Fruit fly (Drosophila melanogaster) whole organism, embryonic: ENCODE results near the gene Cht2.

ENCODE experiments used
- Asciz ChIP-seq: fragments of 200-800 bp; sonication (Bioruptor generic); optimal IDR thresholded peaks from 2 replicates; lab custom pipeline; 2017; ENCODE audit warnings: missing biosample characterization, mild to moderate bottlenecking, missing genetic modification characterization, missing genetic modification reagents
- Bgb ChIP-seq: fragments of 200-800 bp; sonication (Bioruptor generic); IDR thresholded peaks from 2 replicates; pipeline ENCODE4 v1.3.6; 2022; ENCODE audit warnings: missing biosample characterization, missing genetic modification characterization; ENCODE audit not compliant: partially characterized antibody
- C15 ChIP-seq: fragments of 200-800 bp; sonication (Bioruptor generic); IDR thresholded peaks from 3 replicates; pipeline ENCODE4 v1.3.6; 2022; ENCODE audit warnings: missing biosample characterization, missing genetic modification characterization
- CG10274 ChIP-seq: fragments of 200-800 bp; sonication (Bioruptor generic); optimal IDR thresholded peaks from 3 replicates; lab custom pipeline; 2017; ENCODE audit warnings: missing biosample characterization, mild to moderate bottlenecking, missing genetic modification characterization
- CG10959 ChIP-seq: fragments of 200-800 bp; sonication (Bioruptor generic); IDR thresholded peaks from 2 replicates; pipeline ENCODE4 v1.3.6; 2022; ENCODE audit warnings: missing biosample characterization, missing genetic modification characterization
- CG12104 ChIP-seq: fragments of 200-800 bp; sonication (Bioruptor generic); optimal IDR thresholded peaks from 3 replicates; lab custom pipeline; 2016; ENCODE audit warnings: missing biosample characterization, missing genetic modification characterization
- CG12769 ChIP-seq: fragments of 200-800 bp; sonication (Bioruptor generic); optimal IDR thresholded peaks from 2 replicates; lab custom pipeline; 2019; ENCODE audit warnings: missing biosample characterization, mild to moderate bottlenecking, missing genetic modification characterization, moderate library complexity
- CG14014 ChIP-seq: fragments of 200-800 bp; sonication (Bioruptor generic); IDR thresholded peaks from 2 replicates; pipeline ENCODE4 v1.3.6; 2022; ENCODE audit warnings: missing biosample characterization, missing genetic modification characterization
- CG14050 ChIP-seq: fragments of 200-800 bp; sonication (Bioruptor generic); IDR thresholded peaks from 3 replicates; pipeline ENCODE4 v1.3.6; 2022; ENCODE audit warnings: missing biosample characterization, missing genetic modification characterization
- CG15269 ChIP-seq: fragments of 200-800 bp; sonication (Bioruptor generic); optimal IDR thresholded peaks from 2 replicates; lab custom pipeline; 2018; ENCODE audit warnings: missing biosample characterization, mild to moderate bottlenecking, missing genetic modification characterization, moderate library complexity
- CG17612 ChIP-seq: fragments of 200-800 bp; sonication (Bioruptor generic); IDR thresholded peaks from 2 replicates; pipeline ENCODE4 v1.3.6; 2022; ENCODE audit warnings: missing biosample characterization, missing genetic modification characterization
- CG17802 ChIP-seq: fragments of 200-800 bp; sonication (Bioruptor generic); optimal IDR thresholded peaks from 2 replicates; lab custom pipeline; 2018; ENCODE audit warnings: missing biosample characterization, mild to moderate bottlenecking, missing genetic modification characterization, moderate library complexity
- CG2712 ChIP-seq: fragments of 200-800 bp; optimal IDR thresholded peaks from 3 replicates; lab custom pipeline; 2019; ENCODE audit warnings: missing biosample characterization, mild to moderate bottlenecking, missing genetic modification characterization, moderate library complexity
- CG2875 ChIP-seq: fragments of 200-800 bp; sonication (Bioruptor generic); optimal IDR thresholded peaks from 2 replicates; lab custom pipeline; 2017; ENCODE audit warnings: missing biosample characterization, mild to moderate bottlenecking, missing genetic modification characterization, missing genetic modification reagents
- CG4360 ChIP-seq: fragments of 200-800 bp; sonication (Bioruptor generic); IDR thresholded peaks from 2 replicates; pipeline ENCODE4 v1.3.6; 2022; ENCODE audit warnings: missing biosample characterization, missing genetic modification characterization
- CG4617 ChIP-seq: fragments of 200-800 bp; sonication (Bioruptor generic); optimal IDR thresholded peaks from 3 replicates; lab custom pipeline; 2016; ENCODE audit warnings: missing biosample characterization, missing genetic modification characterization, borderline replicate concordance
- CG4730 ChIP-seq: fragments of 200-800 bp; sonication (Bioruptor generic); IDR thresholded peaks from 2 replicates; pipeline ENCODE4 v1.3.6; 2022; ENCODE audit warnings: missing biosample characterization, missing genetic modification characterization
- CG5180 ChIP-seq: fragments of 200-800 bp; sonication (Bioruptor generic); optimal IDR thresholded peaks from 3 replicates; lab custom pipeline; 2017; ENCODE audit warnings: missing biosample characterization, missing genetic modification characterization, mild to moderate bottlenecking, moderate library complexity, missing genetic modification reagents
- CG8290 ChIP-seq, 3 experiments: fragments of 200-800 bp; sonication (Bioruptor generic); optimal IDR thresholded peaks; 2 replicates each; lab custom pipeline; 2016 to 2019; ENCODE audit warnings: missing biosample characterization in 3 of 3, missing genetic modification characterization in 3 of 3, mild to moderate bottlenecking in 2 of 3, moderate library complexity in 1 of 3
- CG8388 ChIP-seq: fragments of 200-800 bp; sonication (Bioruptor generic); optimal IDR thresholded peaks from 2 replicates; lab custom pipeline; 2019; ENCODE audit warnings: missing biosample characterization, mild to moderate bottlenecking, missing genetic modification characterization, moderate library complexity
- CG9609 ChIP-seq: fragments of 200-800 bp; sonication (Bioruptor generic); optimal IDR thresholded peaks from 3 replicates; lab custom pipeline; 2016; ENCODE audit warnings: missing biosample characterization, missing genetic modification characterization
- Dfd ChIP-seq, 2 experiments: fragments of >200 bp; optimal IDR thresholded peaks; 2 replicates each; lab custom pipeline; 2017; ENCODE audit warnings: missing biosample characterization in 2 of 2, missing genetic modification characterization in 2 of 2
- Dip3 ChIP-seq: fragments of 200-800 bp; sonication (Bioruptor generic); optimal IDR thresholded peaks from 3 replicates; lab custom pipeline; 2016; ENCODE audit warnings: missing biosample characterization, missing genetic modification characterization
- E2f2 ChIP-seq: fragments of 200-800 bp; sonication (Bioruptor generic); IDR thresholded peaks from 2 replicates; pipeline ENCODE4 v1.3.6; 2022; ENCODE audit warnings: missing biosample characterization, missing genetic modification characterization
- Ets65A ChIP-seq: fragments of 200-800 bp; sonication (Bioruptor generic); peaks from one replicate; lab custom pipeline; 2016; ENCODE audit warnings: missing biosample characterization, missing genetic modification characterization
- Ets97D ChIP-seq: fragments of 200-800 bp; sonication (Bioruptor generic); optimal IDR thresholded peaks from 3 replicates; lab custom pipeline; 2016; ENCODE audit warnings: missing biosample characterization, missing genetic modification characterization
- Fer1 ChIP-seq: fragments of 200-800 bp; sonication (Bioruptor generic); optimal IDR thresholded peaks from 2 replicates; lab custom pipeline; 2017; ENCODE audit warnings: missing biosample characterization, mild to moderate bottlenecking, missing genetic modification characterization
- HmgD ChIP-seq: fragments of 200-800 bp; sonication (Bioruptor generic); optimal IDR thresholded peaks from 3 replicates; lab custom pipeline; 2016; ENCODE audit warnings: missing biosample characterization, missing genetic modification characterization
- Hmx ChIP-seq: fragments of 200-800 bp; sonication (Bioruptor generic); optimal IDR thresholded peaks from 2 replicates; lab custom pipeline; 2016; ENCODE audit warnings: missing biosample characterization, missing genetic modification characterization
- Neu2 ChIP-seq: fragments of 200-800 bp; sonication (Bioruptor generic); optimal IDR thresholded peaks from 3 replicates; lab custom pipeline; 2016; ENCODE audit warnings: missing biosample characterization, missing genetic modification characterization, borderline replicate concordance
- Rfx ChIP-seq: fragments of 200-800 bp; sonication (Bioruptor generic); IDR thresholded peaks from 2 replicates; pipeline ENCODE4 v1.3.6; 2022; ENCODE audit warnings: missing biosample characterization, missing genetic modification characterization
- Vsx1 ChIP-seq: fragments of 200-800 bp; sonication (Bioruptor generic); optimal IDR thresholded peaks from 2 replicates; lab custom pipeline; 2017; ENCODE audit warnings: missing biosample characterization, mild to moderate bottlenecking, missing genetic modification characterization, missing genetic modification reagents
- YL-1 ChIP-seq: fragments of 200-800 bp; sonication (Bioruptor generic); optimal IDR thresholded peaks from 3 replicates; lab custom pipeline; 2017; ENCODE audit warnings: missing biosample characterization, mild to moderate bottlenecking, missing genetic modification characterization
- ap ChIP-seq: fragments of 200-800 bp; sonication (Bioruptor generic); IDR thresholded peaks from 2 replicates; pipeline ENCODE4 v1.3.6; 2022; ENCODE audit warnings: missing biosample characterization, missing genetic modification characterization
- crc ChIP-seq: fragments of 200-800 bp; sonication (Bioruptor generic); optimal IDR thresholded peaks from 2 replicates; lab custom pipeline; 2016; ENCODE audit warnings: missing biosample characterization, missing genetic modification characterization
- fru ChIP-seq: fragments of >200 bp; optimal IDR thresholded peaks from 2 replicates; lab custom pipeline; 2017
- fu2 ChIP-seq: fragments of 200-800 bp; sonication (Bioruptor generic); optimal IDR thresholded peaks from 2 replicates; lab custom pipeline; 2016; ENCODE audit warnings: missing biosample characterization, missing genetic modification characterization
- gce ChIP-seq: fragments of 200-800 bp; sonication (Bioruptor generic); IDR thresholded peaks from 3 replicates; pipeline ENCODE4 v1.3.6; 2022; ENCODE audit warnings: missing biosample characterization, missing genetic modification characterization
- jigr1 ChIP-seq: fragments of 200-800 bp; sonication (Bioruptor generic); IDR thresholded peaks from 3 replicates; pipeline ENCODE4 v1.3.6; 2022; ENCODE audit warnings: missing biosample characterization, missing genetic modification characterization
- jing ChIP-seq: fragments of 200-800 bp; sonication (Bioruptor generic); optimal IDR thresholded peaks from 2 replicates; lab custom pipeline; 2018; ENCODE audit warnings: missing biosample characterization, mild to moderate bottlenecking, missing genetic modification characterization
- mirr ChIP-seq: fragments of 200-800 bp; sonication (Bioruptor generic); optimal IDR thresholded peaks from 3 replicates; lab custom pipeline; 2018; ENCODE audit warnings: missing biosample characterization, mild to moderate bottlenecking, missing genetic modification characterization
- oc ChIP-seq: fragments of 200-800 bp; sonication (Bioruptor generic); optimal IDR thresholded peaks from 2 replicates; lab custom pipeline; 2018; ENCODE audit warnings: missing biosample characterization, mild to moderate bottlenecking, missing genetic modification characterization, moderate library complexity
- phol ChIP-seq: fragments of 200-800 bp; sonication (Bioruptor generic); optimal IDR thresholded peaks from 3 replicates; lab custom pipeline; 2018; ENCODE audit warnings: missing biosample characterization, mild to moderate bottlenecking, missing genetic modification characterization, moderate library complexity
- pnt ChIP-seq: fragments of 200-800 bp; sonication (Bioruptor generic); optimal IDR thresholded peaks from 3 replicates; lab custom pipeline; 2016; ENCODE audit warnings: missing biosample characterization, missing genetic modification characterization
- sens ChIP-seq: fragments of 200-800 bp; sonication (Bioruptor generic); peaks from one replicate; lab custom pipeline; 2016; ENCODE audit warnings: missing biosample characterization, missing genetic modification characterization
- slou ChIP-seq: fragments of 200-800 bp; sonication (Bioruptor generic); optimal IDR thresholded peaks from 3 replicates; lab custom pipeline; 2016; ENCODE audit warnings: missing biosample characterization, missing genetic modification characterization
- sug ChIP-seq: fragments of 200-800 bp; optimal IDR thresholded peaks from 2 replicates; lab custom pipeline; 2019; ENCODE audit warnings: missing biosample characterization, mild to moderate bottlenecking, missing genetic modification characterization, moderate library complexity
- tgo ChIP-seq: fragments of 200-800 bp; sonication (Bioruptor generic); IDR thresholded peaks from 3 replicates; pipeline ENCODE4 v1.3.6; 2022; ENCODE audit warnings: missing biosample characterization, missing genetic modification characterization
- toy ChIP-seq: fragments of 200-800 bp; sonication (Bioruptor generic); IDR thresholded peaks from 2 replicates; pipeline ENCODE4 v1.3.6; 2022; ENCODE audit warnings: missing biosample characterization, missing genetic modification characterization

Cht2 gene

DNA sequence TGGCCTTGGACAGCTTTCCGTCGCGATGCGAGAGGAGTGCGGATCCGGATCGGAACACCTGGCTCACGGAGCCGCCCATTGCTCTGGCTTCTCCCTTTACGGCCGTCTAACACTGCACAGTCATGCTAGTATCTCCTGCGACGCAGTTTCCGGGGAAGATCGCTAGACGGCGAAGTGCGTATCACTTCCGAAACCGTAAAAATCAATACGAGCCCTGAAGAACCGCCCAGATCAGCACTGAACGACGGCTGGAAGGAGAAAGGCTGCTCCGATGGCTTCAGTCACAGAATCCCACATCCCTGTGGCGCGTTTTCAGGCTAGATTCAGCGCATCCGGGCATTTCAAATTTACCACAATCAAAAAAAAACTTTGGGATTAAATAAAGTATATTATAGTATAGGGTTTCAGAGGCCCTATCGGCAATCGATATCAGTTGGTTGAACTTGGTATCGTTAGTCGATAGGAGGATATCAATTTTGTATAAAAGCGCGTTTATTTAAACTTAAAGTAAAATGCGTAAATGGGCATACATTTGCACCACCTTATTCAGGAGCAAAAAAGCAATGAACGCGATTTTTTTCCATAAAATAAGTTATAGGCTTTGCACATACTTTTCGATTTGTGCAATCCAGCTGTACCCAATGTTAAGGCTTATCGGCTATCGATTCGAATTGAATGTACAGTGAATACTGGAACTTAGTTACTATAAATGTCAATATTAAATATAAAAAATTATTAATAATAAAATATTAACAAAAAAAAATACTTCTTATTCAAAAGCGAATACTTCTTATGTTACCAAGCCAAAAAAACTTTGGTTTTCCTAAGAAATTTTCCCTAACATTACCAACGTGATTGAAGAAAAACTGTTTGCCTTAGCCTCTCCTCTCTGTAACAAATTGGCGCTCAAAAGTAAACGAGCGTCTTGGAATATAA, 19.2 kb upstream of the Cht2 start, which contains the start of the genes CG13933 and PolD2:
TSS of gene CG13933 (minus strand) at position 435 of the 936 bp plus-strand sequence.
TSS of gene PolD2 (plus strand) at position 921 of the 936 bp plus-strand sequence.
- TF ChIP-seq CG15269, result peak; percentile 99
- peak; percentile 77 for TF ChIP-seq Dip3 (GFP tag; lab: Kevin White, UChicago)
- TF ChIP-seq oc, result peak; percentile 99
- peak; percentile 73; the same call in 2 of the 3 replicates for TF ChIP-seq jigr1 (GFP tag; lab: Robert Waterston, UW)
- peak; percentile 88 for TF ChIP-seq phol (tag; lab: Kevin White, UChicago)
- TF ChIP-seq Dfd (GFP tag; optimal IDR thresholded peaks at IDR 0.05; lab: Kevin White, UChicago), result no peak
- TF ChIP-seq HmgD (GFP tag; lab: Kevin White, UChicago), result peak; percentile 29
- TF ChIP-seq CG4360 (GFP tag; lab: Robert Waterston, UW), result peak; percentile 60; the same call in 1 of the 2 replicates
- peak; percentile 84 for TF ChIP-seq slou (GFP tag; lab: Kevin White, UChicago)
- peak; percentile 86 for TF ChIP-seq YL-1 (GFP tag; lab: Kevin White, UChicago)
- peak; percentile 72 for TF ChIP-seq fu2 (GFP tag; lab: Kevin White, UChicago)
- peak; percentile 96 for TF ChIP-seq Rfx (GFP tag; lab: Robert Waterston, UW)
- TF ChIP-seq mirr (GFP tag; lab: Kevin White, UChicago), result no peak
- TF ChIP-seq CG5180 (GFP tag; lab: Kevin White, UChicago), result no peak
- peak; percentile 64; the same call in 1 of the 2 replicates for TF ChIP-seq Bgb (GFP tag; lab: Robert Waterston, UW)
- peak; percentile 94 for TF ChIP-seq sens
- TF ChIP-seq pnt (GFP tag; lab: Kevin White, UChicago), result peak; percentile 77
- TF ChIP-seq CG14050 (GFP tag; lab: Robert Waterston, UW), result peak; percentile 98
- peak; percentile 91 for TF ChIP-seq CG4617 (GFP tag; lab: Kevin White, UChicago)
- peak; percentile 82 for TF ChIP-seq toy (GFP tag; lab: Robert Waterston, UW)
- peak; percentile 89 for TF ChIP-seq gce (GFP tag; lab: Robert Waterston, UW)
- TF ChIP-seq tgo (GFP tag; lab: Robert Waterston, UW), result peak; percentile 97
- TF ChIP-seq E2f2 (GFP tag; lab: Robert Waterston, UW), result peak; percentile 91
- no peak for TF ChIP-seq fru
- TF ChIP-seq CG4730, result peak; percentile 94
- TF ChIP-seq Hmx, result no peak
- peak; percentile 25 for TF ChIP-seq crc (GFP tag; lab: Kevin White, UChicago)
- TF ChIP-seq CG9609 (GFP tag; lab: Kevin White, UChicago), result peak; percentile 80
- peak; percentile 97 for TF ChIP-seq Ets65A
- TF ChIP-seq CG10274 (GFP tag; lab: Kevin White, UChicago), result no peak
- peak; percentile 90 for TF ChIP-seq CG2875
- peak; percentile 99 for TF ChIP-seq CG14014 (GFP tag; lab: Robert Waterston, UW)
- no peak for TF ChIP-seq Fer1
- TF ChIP-seq CG2712 (tag; lab: Kevin White, UChicago), result peak; percentile 97
- peak; percentile 95 for TF ChIP-seq CG17612 (GFP tag; lab: Robert Waterston, UW)
- TF ChIP-seq CG12769 (tag; lab: Kevin White, UChicago), result no peak
- TF ChIP-seq Asciz (GFP tag; lab: Kevin White, UChicago), result no peak
- no peak for TF ChIP-seq Neu2 (GFP tag; lab: Kevin White, UChicago)
- no peak for TF ChIP-seq Vsx1
- peak; percentile 47 for TF ChIP-seq CG17802
- peak; percentile 95 for TF ChIP-seq sug (tag; lab: Kevin White, UChicago)
- peak; percentile 81; the same call in 1 of the 3 replicates for TF ChIP-seq C15
- peak; percentile 99 for TF ChIP-seq ap (GFP tag; lab: Robert Waterston, UW)
- TF ChIP-seq CG8290 (GFP tag; optimal IDR thresholded peaks at IDR 0.05; lab: Kevin White, UChicago), result no peak
- no peak for TF ChIP-seq CG8290 (tag; optimal IDR thresholded peaks at IDR 0.05; lab: Kevin White, UChicago)
- TF ChIP-seq CG8388 (GFP tag; lab: Kevin White, UChicago), result peak; percentile 96
- TF ChIP-seq jing (GFP tag; lab: Kevin White, UChicago), result peak; percentile 80
- TF ChIP-seq Ets97D (GFP tag; lab: Kevin White, UChicago), result peak; percentile 54
- peak; percentile 92 for TF ChIP-seq CG12104 (GFP tag; lab: Kevin White, UChicago)
- peak; percentile 93 for TF ChIP-seq CG10959 (GFP tag; lab: Robert Waterston, UW)
